Worm (Caenorhabditis elegans) whole organism, late embryonic: ENCODE data around the gene nuo-5.

Source experiments
- F13H6.1 ChIP-seq: sonication (generic microtip); optimal IDR thresholded peaks from 2 replicates; lab custom pipeline; 2016; ENCODE audit warnings: missing genetic modification characterization, missing compliant biosample characterization
- Y22D7AL.16 ChIP-seq: sonication (generic microtip); optimal IDR thresholded peaks from 2 replicates; lab custom pipeline; 2016; ENCODE audit warnings: missing genetic modification characterization, missing compliant biosample characterization
- ama-1 ChIP-seq: fragments of 150-350 bp; optimal IDR thresholded peaks from 2 replicates; lab custom pipeline; 2014
- ceh-24 ChIP-seq: sonication (generic microtip); optimal IDR thresholded peaks from 2 replicates; lab custom pipeline; 2016; ENCODE audit warnings: mild to moderate bottlenecking, missing genetic modification characterization, missing compliant biosample characterization
- ets-4 ChIP-seq: sonication (generic microtip); optimal IDR thresholded peaks from 2 replicates; lab custom pipeline; 2016; ENCODE audit warnings: missing genetic modification characterization, missing compliant biosample characterization
- gmeb-2 ChIP-seq: sonication (generic microtip); optimal IDR thresholded peaks from 2 replicates; lab custom pipeline; 2016; ENCODE audit warnings: missing genetic modification characterization, inconsistent platforms, missing compliant biosample characterization
- madf-2 ChIP-seq: sonication (generic microtip); optimal IDR thresholded peaks from 2 replicates; lab custom pipeline; 2017; ENCODE audit warnings: missing genetic modification characterization, missing compliant biosample characterization
- tbx-2 ChIP-seq: sonication (generic microtip); optimal IDR thresholded peaks from 2 replicates; lab custom pipeline; 2016; ENCODE audit warnings: missing genetic modification characterization, missing compliant biosample characterization

- TF ChIP-seq Y22D7AL.16 (no peak), ama-1 (no peak), madf-2 (tag; lab: Kevin White, UChicago) (no peak), tbx-2 (tag; lab: Kevin White, UChicago) (no peak), ets-4 (tag; lab: Kevin White, UChicago) (no peak), ceh-24 (tag; lab: Kevin White, UChicago) (no peak), F13H6.1 (tag; lab: Kevin White, UChicago) (no peak), gmeb-2 (tag; lab: Kevin White, UChicago) (no peak)
These were observed 18.2 kb downstream of the nuo-5 start for ce11 chrV:2716933-2717332.
